Worm (Caenorhabditis elegans): ENCODE measurements around the gene frpr-16.

ce11 chrII:6000136-6000535 is 30.9 kb downstream of the frpr-16 start, which contains the start of gene ins-6:
- TF ChIP-seq npax-4 (tag; optimal IDR thresholded peaks at IDR 0.05): no peak
- TF ChIP-seq che-1 (tag; optimal IDR thresholded peaks at IDR 0.05): no peak
- TF ChIP-seq hlh-15 (tag; optimal IDR thresholded peaks at IDR 0.05): no peak
- TF ChIP-seq ceh-31 (tag; optimal IDR thresholded peaks at IDR 0.05): no peak
- no peak for TF ChIP-seq fkh-10 (GFP tag; optimal IDR thresholded peaks at IDR 0.05)
- TF ChIP-seq gmeb-2 (tag; optimal IDR thresholded peaks at IDR 0.05): no peak
- TF ChIP-seq tbx-2 (tag; optimal IDR thresholded peaks at IDR 0.05): no peak
- no peak for TF ChIP-seq ttx-3 (tag; optimal IDR thresholded peaks at IDR 0.05)
- TF ChIP-seq ceh-9 (tag; optimal IDR thresholded peaks at IDR 0.05): no peak
- TF ChIP-seq madf-2 (tag; optimal IDR thresholded peaks at IDR 0.05): no peak
- no peak for TF ChIP-seq hlh-30 (tag; optimal IDR thresholded peaks at IDR 0.05; ENCODE audit: insufficient read depth)

Measured in whole organism, late embryonic.